Worm (Caenorhabditis elegans) whole organism, early embryonic: ENCODE measurements around the gene M151.1.

Experiments
- B0310.2 ChIP-seq: sonication (generic microtip); optimal IDR thresholded peaks from 2 replicates; lab custom pipeline; 2016; ENCODE audit warnings: mild to moderate bottlenecking, missing genetic modification characterization, missing compliant biosample characterization
- F13C5.2 ChIP-seq: sonication (generic microtip); optimal IDR thresholded peaks from 2 replicates; lab custom pipeline; 2017; ENCODE audit warnings: mild to moderate bottlenecking, missing genetic modification characterization, inconsistent platforms, missing compliant biosample characterization
- aly-1 ChIP-seq: sonication (generic microtip); optimal IDR thresholded peaks from 2 replicates; lab custom pipeline; 2016; ENCODE audit warnings: missing genetic modification characterization, missing compliant biosample characterization
- ama-1 ChIP-seq: fragments of 150-350 bp; optimal IDR thresholded peaks from 2 replicates; lab custom pipeline; 2014
- ceh-13 ChIP-seq: fragments of 200-800 bp; sonication (Bioruptor generic); optimal IDR thresholded peaks from 2 replicates; lab custom pipeline; 2018; ENCODE audit warnings: mild to moderate bottlenecking, missing genetic modification characterization, missing compliant biosample characterization
- ceh-36 ChIP-seq: sonication (generic microtip); optimal IDR thresholded peaks from 2 replicates; lab custom pipeline; 2016; ENCODE audit warnings: missing genetic modification characterization, inconsistent platforms, missing compliant biosample characterization
- ets-7 ChIP-seq: sonication (generic microtip); optimal IDR thresholded peaks from 2 replicates; lab custom pipeline; 2016; ENCODE audit warnings: missing genotype, missing genetic modification characterization, missing compliant biosample characterization
- flt-1 ChIP-seq: fragments of 200-800 bp; sonication (Bioruptor generic); IDR thresholded peaks from 2 replicates; pipeline ENCODE4 v1.3.6; 2022; ENCODE audit warnings: missing genetic modification characterization, missing compliant biosample characterization
- hmbx-1 ChIP-seq: sonication (generic microtip); optimal IDR thresholded peaks from 2 replicates; lab custom pipeline; 2016; ENCODE audit warnings: mild to moderate bottlenecking, missing genetic modification characterization, missing compliant biosample characterization
- hmg-4 ChIP-seq: fragments of 200-800 bp; sonication (Bioruptor generic); optimal IDR thresholded peaks from 2 replicates; lab custom pipeline; 2018; ENCODE audit warnings: mild to moderate bottlenecking, missing genetic modification characterization, missing compliant biosample characterization
- hnd-1 ChIP-seq: sonication (generic microtip); optimal IDR thresholded peaks from 2 replicates; lab custom pipeline; 2016; ENCODE audit warnings: missing genetic modification characterization, missing compliant biosample characterization
- pes-1 ChIP-seq: fragments of 200-800 bp; sonication (Bioruptor generic); IDR thresholded peaks from 2 replicates; pipeline ENCODE4 v1.3.6; 2022; ENCODE audit warnings: missing genetic modification reagents, missing genetic modification characterization, missing compliant biosample characterization
- scrt-1 ChIP-seq: fragments of 200-800 bp; sonication (Bioruptor generic); IDR thresholded peaks from 2 replicates; pipeline ENCODE4 v1.3.6; 2022; ENCODE audit warnings: missing genetic modification characterization, missing compliant biosample characterization
- sea-1 ChIP-seq: fragments of 200-800 bp; sonication (Bioruptor generic); conservative IDR thresholded peaks from 2 replicates; pipeline ENCODE4 v1.3.6; 2022; ENCODE audit warnings: missing genetic modification characterization, missing compliant biosample characterization
- tbx-11 ChIP-seq: fragments of 200-800 bp; sonication (Bioruptor generic); IDR thresholded peaks from 2 replicates; pipeline ENCODE4 v1.3.6; 2022; ENCODE audit warnings: missing genetic modification characterization, missing compliant biosample characterization
- tbx-37 ChIP-seq: fragments of 200-800 bp; sonication (Bioruptor generic); conservative IDR thresholded peaks from 2 replicates; pipeline ENCODE4 v1.3.6; 2022; ENCODE audit warnings: missing genetic modification reagents, missing genetic modification characterization, missing compliant biosample characterization
- tra-4 ChIP-seq: sonication (generic microtip); optimal IDR thresholded peaks from 2 replicates; lab custom pipeline; 2017; ENCODE audit warnings: missing genetic modification characterization, missing compliant biosample characterization

The M151.1 gene

ce11 chrII:3647111-3647510 lies 5.8 kb downstream of the M151.1 start, which contains the start of gene fbxb-33:
Gene fbxb-33 (plus strand): TSS chrII:3647411.
- no peak for TF ChIP-seq ama-1
- no peak for TF ChIP-seq hmbx-1 (tag; lab: Kevin White, UChicago)
- no peak for TF ChIP-seq hnd-1
- no peak for TF ChIP-seq ets-7 (tag; lab: Kevin White, UChicago)
- TF ChIP-seq F13C5.2 (tag; lab: Kevin White, UChicago): no peak
- no peak for TF ChIP-seq hmg-4
- no peak for TF ChIP-seq B0310.2 (tag; lab: Kevin White, UChicago)
- TF ChIP-seq tbx-11: no peak
- no peak for TF ChIP-seq tbx-37 (GFP tag; lab: Robert Waterston, UW)
- no peak for TF ChIP-seq scrt-1 (GFP tag; lab: Robert Waterston, UW)
- no peak for TF ChIP-seq ceh-36 (tag; lab: Kevin White, UChicago)
- no peak for TF ChIP-seq flt-1 (GFP tag; lab: Robert Waterston, UW)
- no peak for TF ChIP-seq tra-4
- no peak for TF ChIP-seq ceh-13 (GFP tag; lab: Kevin White, UChicago)
- no peak for TF ChIP-seq aly-1 (tag; lab: Kevin White, UChicago)

- TF ChIP-seq scrt-1 (GFP tag; lab: Robert Waterston, UW) (no peak), ceh-13 (GFP tag; lab: Kevin White, UChicago) (no peak), tra-4 (no peak), ets-7 (tag; lab: Kevin White, UChicago) (no peak), tbx-11 (no peak), pes-1 (no peak), hmbx-1 (tag; lab: Kevin White, UChicago) (no peak), hnd-1 (no peak), B0310.2 (tag; lab: Kevin White, UChicago) (no peak), flt-1 (GFP tag; lab: Robert Waterston, UW) (no peak), hmg-4 (no peak), sea-1 (GFP tag; lab: Robert Waterston, UW) (no peak), ama-1 (no peak)
These were observed 14.1 kb downstream of the M151.1 start, which contains the start of gene F19B10.5 for ce11 chrII:3655378-3655777. Gene F19B10.5 (plus strand): TSS chrII:3655678.

- no peak for TF ChIP-seq tbx-37 (GFP tag; lab: Robert Waterston, UW)
- TF ChIP-seq flt-1 (GFP tag; lab: Robert Waterston, UW): no peak
- no peak for TF ChIP-seq aly-1 (tag; lab: Kevin White, UChicago)
- no peak for TF ChIP-seq sea-1 (GFP tag; lab: Robert Waterston, UW)
- TF ChIP-seq ceh-13 (GFP tag; lab: Kevin White, UChicago): no peak
- TF ChIP-seq ets-7 (tag; lab: Kevin White, UChicago): no peak
- TF ChIP-seq hnd-1: no peak
- TF ChIP-seq hmbx-1 (tag; lab: Kevin White, UChicago): no peak
- TF ChIP-seq ama-1: no peak
- no peak for TF ChIP-seq F13C5.2 (tag; lab: Kevin White, UChicago)
- TF ChIP-seq scrt-1 (GFP tag; lab: Robert Waterston, UW): no peak
- no peak for TF ChIP-seq ceh-36 (tag; lab: Kevin White, UChicago)
- TF ChIP-seq B0310.2 (tag; lab: Kevin White, UChicago): no peak
- no peak for TF ChIP-seq tra-4
- TF ChIP-seq pes-1: no peak
These were observed 18.5 kb downstream of the M151.1 start, which contains the start of gene F19B10.4 for ce11 chrII:3659776-3660175. Gene F19B10.4 (plus strand): TSS chrII:3660076.

ce11 chrII:3661932-3662331 lies 20.6 kb downstream of the M151.1 start, which contains the start of gene F19B10.13:
Gene F19B10.13 (plus strand): TSS chrII:3662274.
- TF ChIP-seq tra-4: no peak

ce11 chrII:3663796-3664195 lies 22.5 kb downstream of the M151.1 start, which contains the start of gene F19B10.6:
Gene F19B10.6 (minus strand): TSS chrII:3663896.
- TF ChIP-seq B0310.2 (tag; lab: Kevin White, UChicago): no peak
- TF ChIP-seq tbx-11: no peak
- TF ChIP-seq tbx-37 (GFP tag; lab: Robert Waterston, UW): no peak
- no peak for TF ChIP-seq aly-1 (tag; lab: Kevin White, UChicago)
- no peak for TF ChIP-seq hnd-1
- no peak for TF ChIP-seq scrt-1 (GFP tag; lab: Robert Waterston, UW)
- TF ChIP-seq ceh-13 (GFP tag; lab: Kevin White, UChicago): no peak
- TF ChIP-seq hmg-4: no peak
- TF ChIP-seq ama-1: no peak
- TF ChIP-seq tra-4: no peak

ce11 chrII:3664470-3664869 lies 23.2 kb downstream of the M151.1 start, which contains the start of gene F19B10.3:
Gene F19B10.3 (plus strand): TSS chrII:3664770.
- TF ChIP-seq scrt-1 (GFP tag; lab: Robert Waterston, UW) (no peak), ama-1 (no peak), hnd-1 (no peak), hmbx-1 (tag; lab: Kevin White, UChicago) (no peak), hmg-4 (no peak), aly-1 (tag; lab: Kevin White, UChicago) (no peak), F13C5.2 (tag; lab: Kevin White, UChicago) (no peak), ceh-36 (tag; lab: Kevin White, UChicago) (no peak), tra-4 (no peak), flt-1 (GFP tag; lab: Robert Waterston, UW) (no peak), B0310.2 (tag; lab: Kevin White, UChicago) (no peak), tbx-11 (no peak), tbx-37 (GFP tag; lab: Robert Waterston, UW) (no peak), ets-7 (tag; lab: Kevin White, UChicago) (no peak), sea-1 (GFP tag; lab: Robert Waterston, UW) (no peak)

ce11 chrII:3665181-3665580 lies 23.9 kb downstream of the M151.1 start:
- TF ChIP-seq ceh-36 (tag; lab: Kevin White, UChicago): no peak
- no peak for TF ChIP-seq flt-1 (GFP tag; lab: Robert Waterston, UW)
- no peak for TF ChIP-seq pes-1
- TF ChIP-seq scrt-1 (GFP tag; lab: Robert Waterston, UW): no peak
- TF ChIP-seq tbx-37 (GFP tag; lab: Robert Waterston, UW): no peak
- TF ChIP-seq B0310.2 (tag; lab: Kevin White, UChicago): no peak
- TF ChIP-seq hmbx-1 (tag; lab: Kevin White, UChicago): no peak
- TF ChIP-seq aly-1 (tag; lab: Kevin White, UChicago): no peak
- no peak for TF ChIP-seq F13C5.2 (tag; lab: Kevin White, UChicago)
- no peak for TF ChIP-seq hmg-4
- TF ChIP-seq ceh-13 (GFP tag; lab: Kevin White, UChicago): no peak
- no peak for TF ChIP-seq tra-4
- no peak for TF ChIP-seq hnd-1
- no peak for TF ChIP-seq tbx-11
- TF ChIP-seq ama-1: no peak
- no peak for TF ChIP-seq sea-1 (GFP tag; lab: Robert Waterston, UW)
- no peak for TF ChIP-seq ets-7 (tag; lab: Kevin White, UChicago)
